Worm (Caenorhabditis elegans): Measurements from ENCODE around the gene arrd-2.

ce11 chrII:9445368-9445767 is 37.8 kb downstream of the arrd-2 start, which contains the start of gene R09D1.13:
- TF ChIP-seq aly-2 (tag; optimal IDR thresholded peaks at IDR 0.05) (no peak), Y55F3AM.14 (GFP tag; optimal IDR thresholded peaks at IDR 0.05) (no peak), mdl-1 (tag; optimal IDR thresholded peaks at IDR 0.05) (no peak), dmd-4 (tag; optimal IDR thresholded peaks at IDR 0.05) (no peak), ztf-11 (tag; optimal IDR thresholded peaks at IDR 0.05) (no peak), ceh-16 (tag; optimal IDR thresholded peaks at IDR 0.05) (no peak), skn-1 (tag; optimal IDR thresholded peaks at IDR 0.05) (no peak), sma-9 (GFP tag; optimal IDR thresholded peaks at IDR 0.05) (no peak), sma-9 (tag; optimal IDR thresholded peaks at IDR 0.05) (no peak), lin-11 (tag; optimal IDR thresholded peaks at IDR 0.05) (no peak), lsy-2 (tag; optimal IDR thresholded peaks at IDR 0.05) (no peak), unc-62 (GFP tag; optimal IDR thresholded peaks at IDR 0.05) (no peak)
